Worm (Caenorhabditis elegans): ENCODE measurements around the gene srbc-68.

Gene srbc-68

DNA sequence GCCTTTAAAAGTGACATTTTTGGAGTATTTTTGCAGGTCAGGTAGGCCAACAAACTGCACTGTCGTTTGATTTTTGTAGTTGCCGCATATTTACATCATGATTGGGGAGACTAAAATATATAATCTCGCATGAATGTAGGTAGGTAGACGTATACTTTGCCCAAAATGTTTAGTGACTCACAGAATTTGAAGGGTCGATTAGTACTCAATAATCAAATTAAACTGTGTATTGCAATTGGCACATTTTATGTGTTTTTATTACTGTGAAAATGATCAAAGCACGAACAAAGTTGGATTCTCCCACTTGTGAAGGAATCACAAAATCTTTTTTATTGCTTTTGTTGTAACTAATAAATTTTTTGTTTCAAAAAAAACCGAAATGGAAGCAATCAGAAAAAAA lies 49.5 kb downstream of the srbc-68 start, which contains the start of gene C07G3.15:
Gene C07G3.15 (minus strand): TSS at position 101 of the 400 bp plus-strand sequence.
- TF ChIP-seq nfyb-1 (GFP tag; IDR thresholded peaks at IDR 0.05): no peak
- TF ChIP-seq gei-17 (GFP tag; optimal IDR thresholded peaks at IDR 0.05): no peak
- TF ChIP-seq lin-26 (GFP tag; IDR thresholded peaks at IDR 0.05): no peak
- no peak for TF ChIP-seq ztf-6 (GFP tag; IDR thresholded peaks at IDR 0.05)
- no peak for TF ChIP-seq aptf-3 (GFP tag; IDR thresholded peaks at IDR 0.05)
